Fruit fly (Drosophila melanogaster) whole organism, wandering third instar larva: ENCODE measurements around the gene CG31464.

Source experiments
- Myc ChIP-seq: fragments of >200 bp; optimal IDR thresholded peaks from 2 replicates; lab custom pipeline; 2017
- lola ChIP-seq: fragments of >200 bp; optimal IDR thresholded peaks from 2 replicates; lab custom pipeline; 2017; ENCODE audit warnings: missing biosample characterization, missing genetic modification characterization
- usp ChIP-seq: fragments of >200 bp; optimal IDR thresholded peaks from 2 replicates; lab custom pipeline; 2017; ENCODE audit warnings: missing biosample characterization, missing genetic modification characterization

- TF ChIP-seq usp (GFP tag; lab: Kevin White, UChicago) (no peak), Myc (lab: Kevin White, UChicago) (no peak), lola (GFP tag; lab: Kevin White, UChicago) (no peak)
Measured at dm6 chr3R:8275031-8275430, 16.0 kb upstream of the CG31464 start.
